Fruit fly (Drosophila melanogaster) whole organism, wandering third instar larva: Measurements from ENCODE around the gene Sgs1.

ENCODE experiments used
- Abd-B ChIP-seq: fragments of >200 bp; optimal IDR thresholded peaks from 2 replicates; lab custom pipeline; 2017; ENCODE audit warnings: missing biosample characterization, missing genetic modification characterization
- CG32264 ChIP-seq: fragments of 200-800 bp; sonication (Bioruptor generic); optimal IDR thresholded peaks from 2 replicates; lab custom pipeline; 2016; ENCODE audit warnings: missing biosample characterization, missing genetic modification characterization
- CG9705 ChIP-seq: fragments of 200-800 bp; sonication (Bioruptor generic); optimal IDR thresholded peaks from 2 replicates; lab custom pipeline; 2018; ENCODE audit warnings: missing biosample characterization, mild to moderate bottlenecking, missing genetic modification characterization
- CrebA ChIP-seq: fragments of 200-800 bp; sonication (Bioruptor generic); optimal IDR thresholded peaks from 2 replicates; lab custom pipeline; 2016; ENCODE audit warnings: missing biosample characterization, mild to moderate bottlenecking, missing genetic modification characterization, borderline replicate concordance
- Dfd ChIP-seq: fragments of >200 bp; optimal IDR thresholded peaks from 2 replicates; lab custom pipeline; 2017; ENCODE audit warnings: missing biosample characterization, missing genetic modification characterization
- GATAd ChIP-seq: sonication (Bioruptor generic); optimal IDR thresholded peaks from 2 replicates; lab custom pipeline; 2016; ENCODE audit warnings: missing biosample characterization, missing genetic modification characterization
- HLH106 ChIP-seq: fragments of 200-800 bp; optimal IDR thresholded peaks from 3 replicates; lab custom pipeline; 2019; ENCODE audit warnings: missing biosample characterization, mild to moderate bottlenecking, missing genetic modification characterization, moderate library complexity
- Hnf4 ChIP-seq: fragments of 200-800 bp; sonication (Bioruptor generic); optimal IDR thresholded peaks from 2 replicates; lab custom pipeline; 2016; ENCODE audit warnings: missing biosample characterization, mild to moderate bottlenecking, missing genetic modification characterization
- Hr78 ChIP-seq: fragments of >200 bp; optimal IDR thresholded peaks from 2 replicates; lab custom pipeline; 2017; ENCODE audit warnings: missing biosample characterization, missing genetic modification characterization
- Hr83 ChIP-seq: fragments of 200-300 bp; sonication (Bioruptor generic); optimal IDR thresholded peaks from 2 replicates; lab custom pipeline; 2016; ENCODE audit warnings: missing biosample characterization, mild to moderate bottlenecking, missing genetic modification characterization, moderate library complexity; ENCODE audit not compliant: poor library complexity, severe bottlenecking
- Myc ChIP-seq: fragments of >200 bp; optimal IDR thresholded peaks from 2 replicates; lab custom pipeline; 2017
- N ChIP-seq: fragments of >200 bp; optimal IDR thresholded peaks from 2 replicates; lab custom pipeline; 2018; ENCODE audit warnings: missing biosample characterization, missing external identifiers, missing genetic modification characterization
- OdsH ChIP-seq: fragments of 200-800 bp; sonication (Bioruptor generic); optimal IDR thresholded peaks from 2 replicates; lab custom pipeline; 2016; ENCODE audit warnings: missing biosample characterization, mild to moderate bottlenecking, missing genetic modification characterization
- Rel ChIP-seq, 2 experiments: fragments of 200-800 bp; sonication (Bioruptor generic) in 1 of 2; optimal IDR thresholded peaks; 2 replicates in 1 of 2; 3 replicates in 1 of 2; lab custom pipeline; 2016 to 2019; ENCODE audit warnings: mild to moderate bottlenecking in 2 of 2, missing biosample characterization in 2 of 2, missing genetic modification characterization in 2 of 2, moderate library complexity in 1 of 2
- Vsx2 ChIP-seq: fragments of 200-300, 225-300 bp; sonication (Bioruptor generic); optimal IDR thresholded peaks from 2 replicates; lab custom pipeline; 2018; ENCODE audit warnings: missing biosample characterization, missing genetic modification characterization; ENCODE audit not compliant: partially characterized antibody
- br ChIP-seq: fragments of 200-800 bp; sonication (Bioruptor generic); optimal IDR thresholded peaks from 2 replicates; lab custom pipeline; 2016; ENCODE audit warnings: missing biosample characterization, missing genetic modification characterization
- brk ChIP-seq: fragments of 200-800 bp; sonication (Bioruptor generic); optimal IDR thresholded peaks from 2 replicates; lab custom pipeline; 2016; ENCODE audit warnings: missing biosample characterization, mild to moderate bottlenecking, missing genetic modification characterization
- dmrt93B ChIP-seq: fragments of 200-800 bp; sonication (Bioruptor generic); optimal IDR thresholded peaks from 2 replicates; lab custom pipeline; 2018; ENCODE audit warnings: missing biosample characterization, mild to moderate bottlenecking, missing genetic modification characterization
- dsf ChIP-seq: sonication (Bioruptor generic); optimal IDR thresholded peaks from 2 replicates; lab custom pipeline; 2016; ENCODE audit warnings: missing biosample characterization, missing genetic modification characterization, borderline replicate concordance
- ey ChIP-seq: fragments of 200-800 bp; sonication (Bioruptor generic); optimal IDR thresholded peaks from 2 replicates; lab custom pipeline; 2016; ENCODE audit warnings: missing biosample characterization, missing genetic modification characterization
- fru ChIP-seq: fragments of 200-800 bp; sonication (Bioruptor generic); optimal IDR thresholded peaks from 3 replicates; lab custom pipeline; 2016; ENCODE audit warnings: missing biosample characterization, mild to moderate bottlenecking, missing genetic modification characterization
- h ChIP-seq: fragments of 200-800 bp; sonication (Bioruptor generic); optimal IDR thresholded peaks from 3 replicates; lab custom pipeline; 2016; ENCODE audit warnings: missing biosample characterization, mild to moderate bottlenecking, missing genetic modification characterization
- jim ChIP-seq: fragments of 175-275, 200-325 bp; sonication (Bioruptor generic); optimal IDR thresholded peaks from 2 replicates; lab custom pipeline; 2016; ENCODE audit warnings: missing biosample characterization, mild to moderate bottlenecking, missing genetic modification characterization
- lola ChIP-seq: fragments of >200 bp; optimal IDR thresholded peaks from 2 replicates; lab custom pipeline; 2017; ENCODE audit warnings: missing biosample characterization, missing genetic modification characterization
- pan ChIP-seq: fragments of >200 bp; optimal IDR thresholded peaks from 2 replicates; lab custom pipeline; 2017
- psq ChIP-seq: fragments of 200-800 bp; sonication (Bioruptor generic); optimal IDR thresholded peaks from 3 replicates; lab custom pipeline; 2017; ENCODE audit warnings: missing biosample characterization, mild to moderate bottlenecking, missing genetic modification characterization, moderate library complexity
- rgr ChIP-seq: fragments of 200-800 bp; sonication (Bioruptor generic); optimal IDR thresholded peaks from 3 replicates; lab custom pipeline; 2016; ENCODE audit warnings: missing biosample characterization, mild to moderate bottlenecking, missing genetic modification characterization
- sage ChIP-seq: fragments of 200-800 bp; sonication (Bioruptor generic); optimal IDR thresholded peaks from 2 replicates; lab custom pipeline; 2016; ENCODE audit warnings: missing biosample characterization, mild to moderate bottlenecking, missing genetic modification characterization
- sv ChIP-seq: fragments of 200-800 bp; sonication (Bioruptor generic); optimal IDR thresholded peaks from 3 replicates; lab custom pipeline; 2016; ENCODE audit warnings: missing biosample characterization, missing genetic modification characterization
- tai ChIP-seq: sonication (Bioruptor generic); optimal IDR thresholded peaks from 2 replicates; lab custom pipeline; 2016; ENCODE audit warnings: missing biosample characterization, missing genetic modification characterization
- usp ChIP-seq: fragments of >200 bp; optimal IDR thresholded peaks from 2 replicates; lab custom pipeline; 2017; ENCODE audit warnings: missing biosample characterization, missing genetic modification characterization
- woc ChIP-seq: sonication (Bioruptor generic); optimal IDR thresholded peaks from 2 replicates; lab custom pipeline; 2016; ENCODE audit warnings: missing biosample characterization, mild to moderate bottlenecking, missing genetic modification characterization

The Sgs1 gene

DNA sequence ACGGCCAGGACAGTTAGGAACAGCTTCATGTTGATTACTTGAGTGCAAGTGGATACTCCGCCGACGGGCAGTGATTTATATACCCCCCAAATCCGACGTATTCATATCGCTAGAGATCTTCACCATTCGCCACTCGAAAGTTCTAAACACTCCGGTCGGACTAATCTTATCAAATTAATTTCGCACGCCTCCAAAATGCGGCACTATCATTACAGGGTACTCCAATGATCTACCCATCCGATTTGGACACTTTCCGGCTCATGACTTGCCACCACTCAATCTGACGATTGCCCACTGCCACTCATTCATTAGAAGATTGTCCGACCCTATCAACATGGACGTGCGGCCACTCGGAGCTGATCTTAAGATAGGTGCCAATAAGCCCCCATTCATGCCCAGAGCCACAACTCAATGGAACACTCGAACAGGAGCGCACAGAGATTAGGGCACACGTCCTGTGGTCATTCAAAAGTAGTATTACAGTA, 15.9 kb downstream of the Sgs1 start, which contains the start of gene Jon25Bii:
Gene Jon25Bii, minus strand, starts transcription at position 51 of the 485 bp plus-strand sequence.
- TF ChIP-seq h (GFP tag; lab: Kevin White, UChicago) (peak; percentile 60), CG9705 (GFP tag; lab: Kevin White, UChicago) (no peak), GATAd (GFP tag; lab: Kevin White, UChicago) (no peak), woc (GFP tag; lab: Kevin White, UChicago) (no peak)

DNA sequence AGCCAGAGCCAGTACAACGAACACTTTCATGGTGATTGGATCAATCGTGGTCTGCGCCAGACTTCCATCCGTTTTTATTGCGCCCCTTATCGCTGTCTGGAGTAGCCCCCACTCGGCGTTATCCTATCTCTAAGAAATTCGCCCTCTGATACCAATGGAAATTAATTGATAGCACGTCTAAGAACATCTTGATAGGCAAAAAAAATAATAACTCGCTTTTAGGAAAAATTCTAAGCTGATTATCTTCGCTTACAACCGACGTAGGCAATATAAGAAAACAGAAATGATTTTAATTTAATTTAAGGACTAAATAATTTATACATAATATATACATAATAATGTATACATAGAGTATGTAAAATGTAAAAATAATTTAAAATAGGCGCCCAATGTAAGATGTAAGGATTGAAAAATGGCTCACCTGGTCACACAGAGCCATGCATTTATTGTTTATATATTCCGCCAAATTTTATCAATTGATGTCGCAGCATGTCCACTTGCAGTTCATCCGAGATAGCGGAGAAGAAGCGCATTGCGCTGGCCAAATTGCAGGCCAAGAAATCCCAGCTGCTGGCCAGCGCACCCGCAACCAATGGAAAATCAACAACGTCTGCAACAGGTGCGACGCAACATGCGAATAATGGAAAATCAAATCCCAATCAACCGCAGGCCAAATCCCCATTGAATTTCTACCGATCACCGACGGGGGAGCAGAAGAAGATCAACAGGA, 18.1 kb downstream of the Sgs1 start, which contains the start of the genes Jon25Bi and Marcal1:
Gene Jon25Bi, minus strand, starts transcription at position 51 of the 730 bp plus-strand sequence.
Gene Marcal1, plus strand, starts transcription at position 416 of the 730 bp plus-strand sequence.
- no peak for TF ChIP-seq sv
- TF ChIP-seq fru (GFP tag; lab: Kevin White, UChicago), result no peak
- no peak for TF ChIP-seq GATAd (GFP tag; lab: Kevin White, UChicago)
- TF ChIP-seq Dfd, result no peak
- TF ChIP-seq CG32264, result no peak
- TF ChIP-seq CG9705 (GFP tag; lab: Kevin White, UChicago), result no peak
- no peak for TF ChIP-seq br (GFP tag; lab: Kevin White, UChicago)
- TF ChIP-seq Abd-B (GFP tag; lab: Kevin White, UChicago), result no peak
- no peak for TF ChIP-seq dmrt93B (GFP tag; lab: Kevin White, UChicago)
- TF ChIP-seq brk, result no peak
- TF ChIP-seq Hr78 (GFP tag; lab: Kevin White, UChicago), result no peak
- no peak for TF ChIP-seq lola (GFP tag; lab: Kevin White, UChicago)
- no peak for TF ChIP-seq Rel (GFP tag; optimal IDR thresholded peaks at IDR 0.05; lab: Kevin White, UChicago)
- no peak for TF ChIP-seq Rel (tag; optimal IDR thresholded peaks at IDR 0.05; lab: Kevin White, UChicago)
- TF ChIP-seq usp, result no peak
- TF ChIP-seq Hr83 (GFP tag; lab: Kevin White, UChicago), result no peak
- TF ChIP-seq tai (GFP tag; lab: Kevin White, UChicago), result no peak

DNA sequence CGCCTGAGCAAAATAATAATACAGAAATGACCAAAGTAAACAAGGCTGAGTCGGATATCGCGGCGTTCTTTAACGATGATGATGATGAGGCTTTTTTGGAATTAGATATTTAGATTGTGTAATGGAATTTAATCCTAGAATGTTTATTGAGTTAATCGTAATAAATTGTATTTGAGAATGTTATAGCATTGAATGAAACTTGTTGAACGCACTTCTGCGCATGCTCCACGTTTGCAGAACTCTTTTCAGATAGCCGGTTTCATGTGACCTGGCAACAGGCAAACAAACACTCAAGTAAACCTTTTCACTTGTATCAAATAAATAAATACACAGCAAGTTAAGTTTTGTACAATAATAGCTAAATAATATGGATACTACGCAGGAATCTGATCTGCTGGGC, 20.9 kb downstream of the Sgs1 start, which contains the start of gene CG34124:
Gene CG34124, plus strand, starts transcription at position 301 of the 400 bp plus-strand sequence.
- TF ChIP-seq pan (no peak), CG32264 (no peak), dsf (GFP tag; lab: Kevin White, UChicago) (no peak), CrebA (GFP tag; lab: Kevin White, UChicago) (no peak), psq (GFP tag; lab: Kevin White, UChicago) (no peak), rgr (no peak), HLH106 (tag; lab: Kevin White, UChicago) (no peak), Rel (GFP tag; optimal IDR thresholded peaks at IDR 0.05; lab: Kevin White, UChicago) (no peak), Rel (tag; optimal IDR thresholded peaks at IDR 0.05; lab: Kevin White, UChicago) (no peak), CG9705 (GFP tag; lab: Kevin White, UChicago) (no peak), br (GFP tag; lab: Kevin White, UChicago) (no peak)

DNA sequence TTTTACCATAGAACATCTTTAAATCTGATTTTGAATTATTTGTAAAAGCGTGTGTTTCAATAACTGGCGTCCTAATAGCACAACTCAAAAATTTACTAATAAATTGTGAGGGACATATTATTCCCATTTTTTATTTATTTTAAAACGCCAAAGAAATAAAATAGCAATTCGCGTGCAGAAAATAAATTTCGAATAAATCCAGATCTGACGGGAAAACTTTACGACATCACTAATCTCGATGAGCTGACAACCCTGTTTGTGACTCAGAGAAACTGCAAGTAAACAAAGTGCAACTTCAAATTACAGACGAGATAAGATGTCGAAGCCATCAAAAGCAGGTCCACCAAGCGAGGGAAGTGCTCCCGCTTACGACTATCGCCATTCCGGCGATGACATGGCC, 28.2 kb downstream of the Sgs1 start, which contains the start of gene CG34125:
Gene CG34125, plus strand, starts transcription at position 254 of the 400 bp plus-strand sequence.
- TF ChIP-seq Hnf4 (GFP tag; lab: Kevin White, UChicago), result no peak
- TF ChIP-seq HLH106 (tag; lab: Kevin White, UChicago), result peak; percentile 53
- TF ChIP-seq ey, result no peak
- TF ChIP-seq Vsx2 (GFP tag; lab: Kevin White, UChicago), result no peak
- TF ChIP-seq Hr78 (GFP tag; lab: Kevin White, UChicago), result no peak
- no peak for TF ChIP-seq dmrt93B (GFP tag; lab: Kevin White, UChicago)
- TF ChIP-seq jim, result no peak
- no peak for TF ChIP-seq psq (GFP tag; lab: Kevin White, UChicago)
- no peak for TF ChIP-seq br (GFP tag; lab: Kevin White, UChicago)
- no peak for TF ChIP-seq sage
- TF ChIP-seq Abd-B (GFP tag; lab: Kevin White, UChicago), result no peak
- no peak for TF ChIP-seq N (GFP tag; lab: Kevin White, UChicago)
- TF ChIP-seq Myc, result peak; percentile 88
- no peak for TF ChIP-seq dsf (GFP tag; lab: Kevin White, UChicago)
- peak; percentile 24 for TF ChIP-seq CG9705 (GFP tag; lab: Kevin White, UChicago)
- peak; percentile 24 for TF ChIP-seq OdsH (GFP tag; lab: Kevin White, UChicago)
- TF ChIP-seq tai (GFP tag; lab: Kevin White, UChicago), result no peak
- TF ChIP-seq Dfd, result no peak
- no peak for TF ChIP-seq fru (GFP tag; lab: Kevin White, UChicago)
